Worm (Caenorhabditis elegans): ENCODE results near the gene picd-1.

picd-1 gene

ce11 chrV:104474-104873 is at the start of gene picd-1:
TSS of gene picd-1 (plus strand) at chrV:104825.
- no peak for TF ChIP-seq him-1 (tag; optimal IDR thresholded peaks at IDR 0.05)
- TF ChIP-seq W03F9.2 (tag; optimal IDR thresholded peaks at IDR 0.05), result peak; percentile 96

DNA sequence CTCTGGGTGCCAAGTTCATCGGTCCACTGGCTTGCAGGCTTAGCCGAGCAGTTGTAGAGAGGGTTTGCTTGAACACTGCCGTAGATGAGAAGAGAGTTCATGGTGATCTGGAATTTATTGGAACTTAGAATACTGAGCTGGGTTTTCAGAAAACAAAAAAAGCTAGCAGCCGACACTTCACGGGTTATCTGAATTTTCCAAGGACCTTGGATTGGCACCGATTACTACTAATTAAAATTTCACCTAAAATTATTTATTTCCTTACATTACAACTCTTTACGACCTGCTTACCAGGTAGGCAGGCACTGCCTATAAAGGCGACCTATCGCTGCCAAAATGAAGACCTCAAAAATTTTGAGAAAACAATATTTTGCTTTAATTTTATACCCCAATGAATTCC is 48.7 kb upstream of the picd-1 start, which contains the start of gene srt-52:
srt-52 (minus strand) TSS at position 101 of the 400 bp plus-strand sequence.
- no peak for TF ChIP-seq him-1 (tag; optimal IDR thresholded peaks at IDR 0.05)
- TF ChIP-seq W03F9.2 (tag; optimal IDR thresholded peaks at IDR 0.05), result no peak
- TF ChIP-seq dao-5 (tag; optimal IDR thresholded peaks at IDR 0.05), result no peak

- no peak for TF ChIP-seq dao-5 (tag; optimal IDR thresholded peaks at IDR 0.05)
- TF ChIP-seq W03F9.2 (tag; optimal IDR thresholded peaks at IDR 0.05), result no peak
- no peak for TF ChIP-seq him-1 (tag; optimal IDR thresholded peaks at IDR 0.05)
Measured at ce11 chrV:58971-59370, 45.7 kb upstream of the picd-1 start, which contains the start of gene cyp-29A3. TSS of gene cyp-29A3 (plus strand) at chrV:59239.

- TF ChIP-seq dao-5 (tag; optimal IDR thresholded peaks at IDR 0.05) (no peak), him-1 (tag; optimal IDR thresholded peaks at IDR 0.05) (no peak), W03F9.2 (tag; optimal IDR thresholded peaks at IDR 0.05) (no peak)
Measured at ce11 chrV:63887-64286, 40.7 kb upstream of the picd-1 start.

DNA sequence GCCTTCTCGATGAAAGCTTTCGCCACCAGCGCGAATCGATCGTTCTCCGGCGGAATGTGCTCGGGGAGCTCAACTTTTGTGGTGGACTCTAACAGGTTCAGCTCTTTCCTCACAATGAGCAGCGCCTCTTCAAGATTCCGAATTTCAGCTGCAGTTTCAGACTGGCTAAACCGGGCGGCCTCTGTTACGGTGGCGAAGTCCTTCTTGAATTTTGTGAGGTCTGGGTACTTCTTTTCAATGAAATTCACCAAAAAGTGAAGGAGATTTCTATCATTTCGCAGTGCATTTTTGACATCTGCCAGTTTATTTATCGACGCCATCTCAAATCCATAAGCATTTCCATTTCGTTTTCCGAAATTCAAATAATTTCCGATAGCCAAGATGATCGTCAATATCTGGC is 38.1 kb upstream of the picd-1 start:
- TF ChIP-seq dao-5 (tag; optimal IDR thresholded peaks at IDR 0.05), result no peak
- TF ChIP-seq him-1 (tag; optimal IDR thresholded peaks at IDR 0.05), result no peak
- no peak for TF ChIP-seq W03F9.2 (tag; optimal IDR thresholded peaks at IDR 0.05)

DNA sequence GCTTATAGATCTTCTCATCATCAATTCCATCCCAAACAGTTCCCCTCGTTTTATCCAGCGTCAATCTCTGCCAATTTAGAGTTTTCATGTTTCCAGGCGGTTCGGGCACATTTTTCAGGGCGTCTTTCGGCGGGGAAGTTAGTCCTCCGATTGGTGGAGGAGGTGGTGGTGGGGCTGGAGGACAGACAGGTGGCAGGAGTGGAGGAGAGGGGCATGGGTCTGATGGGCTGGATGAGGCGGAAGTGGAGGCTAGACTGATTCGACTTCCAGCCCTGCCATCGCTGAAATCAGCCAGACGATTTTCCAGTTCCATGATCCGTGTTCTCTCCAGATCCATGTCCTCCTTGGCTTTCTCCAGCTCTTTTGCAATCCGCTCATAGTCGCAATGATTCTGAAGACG is 36.5 kb upstream of the picd-1 start:
- TF ChIP-seq W03F9.2 (tag; optimal IDR thresholded peaks at IDR 0.05), result no peak

DNA sequence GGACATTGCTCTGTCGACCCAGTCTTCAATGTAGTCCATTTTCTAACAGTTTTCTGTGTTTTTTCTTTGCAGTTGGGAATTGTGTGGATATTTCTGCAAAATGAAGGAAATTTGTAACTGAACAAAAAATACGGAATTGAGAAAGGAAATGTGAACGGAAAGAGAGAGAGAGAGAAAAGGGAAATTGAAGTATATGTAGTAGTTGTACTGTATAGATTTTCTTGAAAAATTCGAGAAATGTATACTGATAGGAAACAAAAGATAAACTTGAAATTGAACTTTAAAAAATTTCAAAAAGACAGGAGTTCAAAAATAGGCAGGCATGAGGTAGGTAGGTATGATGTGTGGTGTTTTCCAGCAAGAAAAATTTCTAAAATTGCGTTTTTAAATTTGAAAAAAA is 20.9 kb upstream of the picd-1 start, which contains the start of gene daam-1:
daam-1 (minus strand) TSS at position 101 of the 400 bp plus-strand sequence.
- TF ChIP-seq W03F9.2 (tag; optimal IDR thresholded peaks at IDR 0.05) (no peak), dao-5 (tag; optimal IDR thresholded peaks at IDR 0.05) (no peak), him-1 (tag; optimal IDR thresholded peaks at IDR 0.05) (no peak)

- no peak for TF ChIP-seq him-1 (tag; optimal IDR thresholded peaks at IDR 0.05)
Measured at ce11 chrV:102165-102564, 2.5 kb upstream of the picd-1 start.

DNA sequence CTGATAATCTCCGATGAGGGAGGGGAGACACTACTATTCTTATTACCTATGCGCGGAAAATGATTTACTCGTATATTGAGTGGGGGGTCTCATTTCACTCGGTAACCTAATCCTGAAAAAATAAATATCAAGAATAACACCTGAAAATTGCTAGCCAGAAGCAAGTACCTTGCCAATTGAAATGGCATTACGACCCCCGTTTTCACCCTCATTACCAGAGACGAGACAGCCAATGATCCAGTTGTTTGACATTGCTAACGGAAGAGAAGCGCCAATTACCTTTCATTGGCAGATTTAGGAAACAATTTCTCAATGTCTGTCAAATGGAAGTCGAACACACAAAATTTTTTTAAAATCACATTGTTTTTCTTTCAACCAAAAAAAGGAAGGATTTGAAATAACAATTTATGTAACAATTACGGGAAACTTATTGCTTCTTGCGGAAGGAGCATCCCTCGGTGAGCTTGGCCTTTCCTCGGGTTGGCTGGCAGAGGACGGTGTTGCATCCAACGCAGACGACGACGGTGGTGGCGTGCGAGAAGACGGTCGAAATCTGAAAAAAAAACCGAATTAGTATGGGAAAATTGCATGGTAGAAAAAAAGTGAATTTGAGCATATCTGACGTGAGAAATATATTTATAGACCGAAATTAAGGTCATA is 1.5 kb upstream of the picd-1 start:
- no peak for TF ChIP-seq W03F9.2 (tag; optimal IDR thresholded peaks at IDR 0.05)
- no peak for TF ChIP-seq him-1 (tag; optimal IDR thresholded peaks at IDR 0.05)
- no peak for TF ChIP-seq dao-5 (tag; optimal IDR thresholded peaks at IDR 0.05)

DNA sequence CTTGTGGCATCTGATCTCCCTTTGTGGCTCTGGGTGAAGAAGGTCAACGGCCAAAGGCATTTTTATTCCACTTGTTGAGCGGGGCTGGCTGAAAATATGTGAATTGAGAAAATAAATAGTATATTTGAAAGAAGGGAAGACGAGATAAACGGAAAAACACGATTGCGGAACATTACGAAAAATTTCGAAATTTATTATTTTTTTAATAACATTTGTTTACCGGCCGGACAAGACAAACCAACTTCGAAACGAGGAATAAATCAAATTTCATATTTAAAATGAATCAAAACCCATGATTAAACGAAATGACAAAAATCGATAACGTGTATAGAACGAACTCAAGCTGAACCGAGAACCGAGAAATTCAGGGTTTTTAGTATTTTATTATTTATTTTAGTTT is 648 bp upstream of the picd-1 start, which contains the start of gene rps-27:
rps-27 (minus strand) TSS at position 101 of the 400 bp plus-strand sequence.
- no peak for TF ChIP-seq him-1 (tag; optimal IDR thresholded peaks at IDR 0.05)
- TF ChIP-seq dao-5 (tag; optimal IDR thresholded peaks at IDR 0.05), result no peak
- no peak for TF ChIP-seq W03F9.2 (tag; optimal IDR thresholded peaks at IDR 0.05)

DNA sequence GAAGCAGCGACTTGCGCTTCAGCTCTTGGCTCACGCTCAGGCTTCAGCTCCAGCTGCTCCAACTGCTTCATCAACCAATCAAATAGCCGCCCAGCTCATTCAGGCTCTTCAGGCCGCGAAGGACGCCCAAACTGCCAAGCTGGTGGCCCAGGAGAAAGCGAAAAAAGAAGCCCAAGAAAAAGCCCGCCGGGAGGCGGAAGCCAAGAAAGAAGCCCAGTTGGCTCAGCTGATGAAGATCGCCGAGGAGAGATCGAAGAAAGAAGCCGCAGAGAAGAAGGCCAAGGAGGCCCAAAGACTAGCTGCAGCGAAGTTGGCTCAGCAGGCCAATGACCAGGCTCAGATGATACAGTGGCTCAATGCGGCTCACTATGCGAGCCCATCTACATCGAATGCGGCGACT is 11.6 kb downstream of the picd-1 start:
- TF ChIP-seq W03F9.2 (tag; optimal IDR thresholded peaks at IDR 0.05) (no peak), him-1 (tag; optimal IDR thresholded peaks at IDR 0.05) (no peak), dao-5 (tag; optimal IDR thresholded peaks at IDR 0.05) (no peak)

DNA sequence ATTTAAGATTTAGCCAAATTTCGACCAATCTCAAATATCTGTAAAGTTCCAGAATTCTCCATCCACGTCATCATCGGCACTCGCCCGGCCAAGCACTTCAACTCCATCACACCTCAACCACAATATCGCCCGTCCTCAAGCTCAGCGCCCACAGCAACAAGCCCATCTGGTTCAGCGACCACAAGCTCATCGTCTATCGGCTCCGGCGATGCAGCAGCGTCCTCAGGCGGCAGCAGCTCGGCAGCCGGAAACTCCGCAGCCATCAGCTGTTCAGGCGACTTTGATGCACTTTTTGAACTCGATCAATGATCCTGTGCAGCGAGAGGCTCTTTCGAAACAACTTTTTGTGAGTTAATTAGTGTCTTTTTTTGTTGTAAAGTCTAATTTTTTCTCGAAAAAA is 12.7 kb downstream of the picd-1 start:
- TF ChIP-seq W03F9.2 (tag; optimal IDR thresholded peaks at IDR 0.05), result no peak

DNA sequence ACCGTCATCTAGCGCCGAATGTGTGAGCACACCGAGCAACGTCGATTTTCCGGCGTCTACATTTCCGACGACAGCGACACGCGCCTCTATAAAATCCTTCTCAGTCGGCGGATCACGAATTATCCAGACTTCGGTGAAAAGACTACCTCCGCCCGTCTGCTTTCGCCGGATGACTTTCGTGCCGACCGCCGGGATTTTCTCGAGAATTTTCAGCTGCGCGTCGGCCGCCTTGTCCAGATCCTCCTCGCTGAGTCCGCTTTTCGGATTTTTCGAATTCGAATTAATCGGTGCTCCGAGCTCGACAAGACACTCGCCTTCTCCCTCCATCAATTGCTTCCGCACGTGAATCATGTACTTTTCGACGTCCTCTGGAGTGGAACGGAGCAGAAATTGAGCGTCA is 17.6 kb downstream of the picd-1 start:
- TF ChIP-seq W03F9.2 (tag; optimal IDR thresholded peaks at IDR 0.05) (no peak), him-1 (tag; optimal IDR thresholded peaks at IDR 0.05) (no peak), dao-5 (tag; optimal IDR thresholded peaks at IDR 0.05) (no peak)

- TF ChIP-seq him-1 (tag; optimal IDR thresholded peaks at IDR 0.05) (no peak), dao-5 (tag; optimal IDR thresholded peaks at IDR 0.05) (no peak), W03F9.2 (tag; optimal IDR thresholded peaks at IDR 0.05) (peak; percentile 91)
Measured at ce11 chrV:122750-123149, 18.1 kb downstream of the picd-1 start, which contains the start of gene cgp-1. TSS of gene cgp-1 (minus strand) at chrV:122789.

DNA sequence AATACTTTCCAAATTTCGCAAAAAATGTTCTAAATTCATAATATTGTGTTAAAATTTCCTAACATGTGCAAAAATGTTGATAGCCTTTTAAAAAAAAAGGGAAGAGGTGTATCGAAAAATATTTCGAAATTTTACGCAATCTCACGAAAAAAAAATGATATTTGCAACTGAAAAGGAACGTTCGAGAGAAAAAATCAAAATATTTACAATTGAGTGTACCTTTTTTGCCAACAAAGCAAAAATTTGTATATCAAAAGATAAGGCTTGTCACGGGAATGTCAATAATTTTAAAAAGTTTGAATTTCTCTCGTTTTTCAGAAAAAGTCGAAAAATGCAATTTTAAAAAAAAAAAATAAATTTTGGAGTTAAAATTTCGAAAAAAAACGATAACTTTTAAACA is 18.9 kb downstream of the picd-1 start:
- TF ChIP-seq W03F9.2 (tag; optimal IDR thresholded peaks at IDR 0.05), result peak; percentile 93
- no peak for TF ChIP-seq him-1 (tag; optimal IDR thresholded peaks at IDR 0.05)

Measured in whole organism, L4/young adult.